Fruit fly (Drosophila melanogaster) whole organism, embryonic: ENCODE data around the gene Pits.

ENCODE experiments used
- Adf1 ChIP-seq: fragments of 200-800 bp; sonication (Bioruptor generic); IDR thresholded peaks from 2 replicates; pipeline ENCODE4 v1.3.6; 2022; ENCODE audit warnings: missing biosample characterization, missing genetic modification characterization
- B-H2 ChIP-seq: fragments of 200-800 bp; sonication (Bioruptor generic); optimal IDR thresholded peaks from 2 replicates; lab custom pipeline; 2018; ENCODE audit warnings: missing biosample characterization, mild to moderate bottlenecking, missing genetic modification characterization
- CG10209 ChIP-seq: fragments of 200-800 bp; sonication (Bioruptor generic); optimal IDR thresholded peaks from 3 replicates; lab custom pipeline; 2017; ENCODE audit warnings: missing biosample characterization, mild to moderate bottlenecking, missing genetic modification characterization, missing genetic modification reagents
- CG12155 ChIP-seq: fragments of 200-800 bp; sonication (Bioruptor generic); optimal IDR thresholded peaks from 3 replicates; lab custom pipeline; 2016; ENCODE audit warnings: missing biosample characterization, missing genetic modification characterization
- CG13123 ChIP-seq: fragments of 200-800 bp; sonication (Bioruptor generic); optimal IDR thresholded peaks from 2 replicates; lab custom pipeline; 2016; ENCODE audit warnings: missing biosample characterization, missing genetic modification characterization
- CG13296 ChIP-seq: fragments of 200-800 bp; sonication (Bioruptor generic); optimal IDR thresholded peaks from 3 replicates; lab custom pipeline; 2018; ENCODE audit warnings: missing biosample characterization, mild to moderate bottlenecking, missing genetic modification characterization
- CG17361 ChIP-seq: fragments of 200-800 bp; sonication (Bioruptor generic); IDR thresholded peaks from 3 replicates; pipeline ENCODE4 v1.3.6; 2022; ENCODE audit warnings: missing biosample characterization, missing genetic modification characterization
- CG18011 ChIP-seq: fragments of 200-800 bp; sonication (Bioruptor generic); optimal IDR thresholded peaks from 2 replicates; lab custom pipeline; 2017; ENCODE audit warnings: missing biosample characterization, missing genetic modification characterization, mild to moderate bottlenecking, moderate library complexity, missing genotype
- CG18599 ChIP-seq: fragments of 200-800 bp; sonication (Bioruptor generic); optimal IDR thresholded peaks from 3 replicates; lab custom pipeline; 2017; ENCODE audit warnings: missing biosample characterization, missing genetic modification characterization, mild to moderate bottlenecking, moderate library complexity, missing genetic modification reagents
- CG2889 ChIP-seq: fragments of 200-800 bp; sonication (Bioruptor generic); IDR thresholded peaks from 3 replicates; pipeline ENCODE4 v1.3.6; 2022; ENCODE audit warnings: missing biosample characterization, missing genetic modification characterization
- CG30020 ChIP-seq: fragments of 200-800 bp; optimal IDR thresholded peaks from 2 replicates; lab custom pipeline; 2019; ENCODE audit warnings: missing biosample characterization, mild to moderate bottlenecking, missing genetic modification characterization, moderate library complexity
- CG31365 ChIP-seq: fragments of 200-800 bp; sonication (Bioruptor generic); optimal IDR thresholded peaks from 2 replicates; lab custom pipeline; 2018; ENCODE audit warnings: missing biosample characterization, mild to moderate bottlenecking, missing genetic modification characterization
- CG34224 ChIP-seq: fragments of 200-800 bp; sonication (Bioruptor generic); IDR thresholded peaks from 3 replicates; pipeline ENCODE4 v1.3.6; 2022; ENCODE audit warnings: missing biosample characterization, missing genetic modification characterization; ENCODE audit not compliant: partially characterized antibody
- CG6689 ChIP-seq: fragments of 200-800 bp; sonication (Bioruptor generic); IDR thresholded peaks from 2 replicates; pipeline ENCODE4 v1.3.6; 2022; ENCODE audit warnings: missing biosample characterization, missing genetic modification characterization
- CG6765 ChIP-seq: fragments of 200-800 bp; sonication (Bioruptor generic); optimal IDR thresholded peaks from 3 replicates; lab custom pipeline; 2017; ENCODE audit warnings: missing biosample characterization, mild to moderate bottlenecking, missing genetic modification characterization
- CG7556 ChIP-seq: fragments of 200-800 bp; sonication (Bioruptor generic); optimal IDR thresholded peaks from 2 replicates; lab custom pipeline; 2017; ENCODE audit warnings: missing biosample characterization, mild to moderate bottlenecking, missing genetic modification characterization
- CG7839 ChIP-seq: fragments of 200-800 bp; sonication (Bioruptor generic); optimal IDR thresholded peaks from 3 replicates; lab custom pipeline; 2018; ENCODE audit warnings: missing biosample characterization, mild to moderate bottlenecking, missing genetic modification characterization, moderate library complexity
- CG8359 ChIP-seq: fragments of 200-800 bp; sonication (Bioruptor generic); optimal IDR thresholded peaks from 2 replicates; lab custom pipeline; 2017; ENCODE audit warnings: missing biosample characterization, mild to moderate bottlenecking, missing genetic modification characterization, borderline replicate concordance
- CG8944 ChIP-seq: fragments of 200-800 bp; sonication (Bioruptor generic); optimal IDR thresholded peaks from 3 replicates; lab custom pipeline; 2016; ENCODE audit warnings: missing biosample characterization, missing genetic modification characterization
- CG9817 ChIP-seq: fragments of 200-800 bp; sonication (Bioruptor generic); optimal IDR thresholded peaks from 2 replicates; lab custom pipeline; 2018; ENCODE audit warnings: missing biosample characterization, mild to moderate bottlenecking, missing genetic modification characterization, moderate library complexity
- CTCF ChIP-seq: fragments of 200-800 bp; sonication (Bioruptor generic); optimal IDR thresholded peaks from 2 replicates; lab custom pipeline; 2017; ENCODE audit warnings: missing biosample characterization, mild to moderate bottlenecking, missing genetic modification characterization, moderate library complexity
- CoRest ChIP-seq: fragments of 200-800 bp; sonication (Bioruptor generic); optimal IDR thresholded peaks from 3 replicates; lab custom pipeline; 2018; ENCODE audit warnings: missing biosample characterization, mild to moderate bottlenecking, missing genetic modification characterization, moderate library complexity
- Dfd ChIP-seq, 2 experiments: fragments of >200 bp; optimal IDR thresholded peaks; 2 replicates each; lab custom pipeline; 2017; ENCODE audit warnings: missing biosample characterization in 2 of 2, missing genetic modification characterization in 2 of 2
- Doc2 ChIP-seq: fragments of 200-800 bp; sonication (Bioruptor generic); IDR thresholded peaks from 2 replicates; pipeline ENCODE4 v1.3.6; 2022; ENCODE audit warnings: missing biosample characterization, missing genetic modification characterization
- ERR ChIP-seq: fragments of 200-800 bp; sonication (Bioruptor generic); optimal IDR thresholded peaks from 2 replicates; lab custom pipeline; 2016; ENCODE audit warnings: missing biosample characterization, missing genetic modification characterization
- Ets65A ChIP-seq: fragments of 200-800 bp; sonication (Bioruptor generic); peaks from one replicate; lab custom pipeline; 2016; ENCODE audit warnings: missing biosample characterization, missing genetic modification characterization
- NfI ChIP-seq: fragments of 200-800 bp; sonication (Bioruptor generic); optimal IDR thresholded peaks from 3 replicates; lab custom pipeline; 2018; ENCODE audit warnings: missing biosample characterization, mild to moderate bottlenecking, missing genetic modification characterization, moderate library complexity
- Ravus ChIP-seq: fragments of 200-800 bp; sonication (Bioruptor generic); IDR thresholded peaks from 2 replicates; pipeline ENCODE4 v1.3.6; 2022; ENCODE audit warnings: missing biosample characterization, missing genetic modification characterization
- Sry-β ChIP-seq: fragments of 200-800 bp; sonication (Bioruptor generic); optimal IDR thresholded peaks from 2 replicates; lab custom pipeline; 2018; ENCODE audit warnings: missing biosample characterization, mild to moderate bottlenecking, missing genetic modification characterization, moderate library complexity
- Trl ChIP-seq, 3 experiments: fragments of >200 bp in 2 of 3; fragments of 200-800 bp in 1 of 3; sonication (Bioruptor generic) in 1 of 3; optimal IDR thresholded peaks; 2 replicates in 1 of 3; 3 replicates in 2 of 3; lab custom pipeline; 2016 to 2017; ENCODE audit warnings: missing biosample characterization in 1 of 3, missing genetic modification characterization in 1 of 3
- Usf ChIP-seq: fragments of 200-800 bp; sonication (Bioruptor generic); optimal IDR thresholded peaks from 2 replicates; lab custom pipeline; 2017; ENCODE audit warnings: missing genotype, missing biosample characterization, missing genetic modification characterization
- abd-A ChIP-seq: fragments of 200-800 bp; sonication (Bioruptor generic); optimal IDR thresholded peaks from 3 replicates; lab custom pipeline; 2019; ENCODE audit warnings: missing biosample characterization, mild to moderate bottlenecking, missing genetic modification characterization, moderate library complexity
- ac ChIP-seq: fragments of 200-800 bp; sonication (Bioruptor generic); optimal IDR thresholded peaks from 3 replicates; lab custom pipeline; 2017; ENCODE audit warnings: missing biosample characterization, mild to moderate bottlenecking, missing genetic modification characterization
- crc ChIP-seq: fragments of 200-800 bp; sonication (Bioruptor generic); optimal IDR thresholded peaks from 2 replicates; lab custom pipeline; 2016; ENCODE audit warnings: missing biosample characterization, missing genetic modification characterization
- cwo ChIP-seq: fragments of 200-800 bp; sonication (Bioruptor generic); optimal IDR thresholded peaks from 3 replicates; lab custom pipeline; 2017; ENCODE audit warnings: missing biosample characterization, missing genetic modification characterization, mild to moderate bottlenecking, moderate library complexity, missing genetic modification reagents
- dimm ChIP-seq: fragments of 200-800 bp; sonication (Bioruptor generic); IDR thresholded peaks from 2 replicates; pipeline ENCODE4 v1.3.6; 2022; ENCODE audit warnings: missing biosample characterization, missing genetic modification characterization
- disco-r ChIP-seq: fragments of 200-800 bp; sonication (Bioruptor generic); optimal IDR thresholded peaks from 2 replicates; lab custom pipeline; 2016; ENCODE audit warnings: missing biosample characterization, missing genetic modification characterization
- dmrt99B ChIP-seq: fragments of 200-800 bp; sonication (Bioruptor generic); optimal IDR thresholded peaks from 2 replicates; lab custom pipeline; 2018; ENCODE audit warnings: missing biosample characterization, mild to moderate bottlenecking, missing genetic modification characterization, moderate library complexity
- exex ChIP-seq: fragments of 200-800 bp; sonication (Bioruptor generic); optimal IDR thresholded peaks from 4 replicates; lab custom pipeline; 2018; ENCODE audit warnings: missing biosample characterization, mild to moderate bottlenecking, missing genetic modification characterization, moderate library complexity
- h ChIP-seq: fragments of >200 bp; optimal IDR thresholded peaks from 2 replicates; lab custom pipeline; 2017
- hkb ChIP-seq, 2 experiments: fragments of 200-800 bp in 1 of 2; fragments of >200 bp in 1 of 2; sonication (Bioruptor generic) in 1 of 2; IDR thresholded peaks in 1 of 2; optimal IDR thresholded peaks in 1 of 2; 2 replicates each; pipeline versions ENCODE4 v1.3.6 to Lab custom; 2017 to 2022; ENCODE audit warnings: missing biosample characterization in 1 of 2, missing genetic modification characterization in 1 of 2
- jigr1 ChIP-seq: fragments of 200-800 bp; sonication (Bioruptor generic); IDR thresholded peaks from 3 replicates; pipeline ENCODE4 v1.3.6; 2022; ENCODE audit warnings: missing biosample characterization, missing genetic modification characterization
- kah ChIP-seq: fragments of 200-800 bp; sonication (Bioruptor generic); optimal IDR thresholded peaks from 2 replicates; lab custom pipeline; 2018; ENCODE audit warnings: missing biosample characterization, mild to moderate bottlenecking, missing genetic modification characterization
- kay ChIP-seq: fragments of 200-800 bp; sonication (Bioruptor generic); optimal IDR thresholded peaks from 2 replicates; lab custom pipeline; 2016; ENCODE audit warnings: missing biosample characterization, missing genetic modification characterization
- mam ChIP-seq: fragments of 200-800 bp; sonication (Bioruptor generic); optimal IDR thresholded peaks from 3 replicates; lab custom pipeline; 2016; ENCODE audit warnings: missing biosample characterization, missing genetic modification characterization
- onecut ChIP-seq: fragments of 200-800 bp; sonication (Bioruptor generic); IDR thresholded peaks from 2 replicates; pipeline ENCODE4 v1.3.6; 2022; ENCODE audit warnings: missing biosample characterization, missing genetic modification characterization
- pita ChIP-seq: fragments of 200-800 bp; sonication (Bioruptor generic); optimal IDR thresholded peaks from 2 replicates; lab custom pipeline; 2017; ENCODE audit warnings: missing biosample characterization, mild to moderate bottlenecking, missing genetic modification characterization
- sd ChIP-seq: fragments of 200-800 bp; sonication (Bioruptor generic); optimal IDR thresholded peaks from 3 replicates; lab custom pipeline; 2018; ENCODE audit warnings: missing biosample characterization, mild to moderate bottlenecking, missing genetic modification characterization, moderate library complexity
- shn ChIP-seq: fragments of 200-800 bp; sonication (Bioruptor generic); optimal IDR thresholded peaks from 3 replicates; lab custom pipeline; 2016; ENCODE audit warnings: missing biosample characterization, missing genetic modification characterization
- trh ChIP-seq: fragments of 200-800 bp; sonication (Bioruptor generic); optimal IDR thresholded peaks from 2 replicates; lab custom pipeline; 2016; ENCODE audit warnings: missing biosample characterization, missing genetic modification characterization

Pits gene

DNA sequence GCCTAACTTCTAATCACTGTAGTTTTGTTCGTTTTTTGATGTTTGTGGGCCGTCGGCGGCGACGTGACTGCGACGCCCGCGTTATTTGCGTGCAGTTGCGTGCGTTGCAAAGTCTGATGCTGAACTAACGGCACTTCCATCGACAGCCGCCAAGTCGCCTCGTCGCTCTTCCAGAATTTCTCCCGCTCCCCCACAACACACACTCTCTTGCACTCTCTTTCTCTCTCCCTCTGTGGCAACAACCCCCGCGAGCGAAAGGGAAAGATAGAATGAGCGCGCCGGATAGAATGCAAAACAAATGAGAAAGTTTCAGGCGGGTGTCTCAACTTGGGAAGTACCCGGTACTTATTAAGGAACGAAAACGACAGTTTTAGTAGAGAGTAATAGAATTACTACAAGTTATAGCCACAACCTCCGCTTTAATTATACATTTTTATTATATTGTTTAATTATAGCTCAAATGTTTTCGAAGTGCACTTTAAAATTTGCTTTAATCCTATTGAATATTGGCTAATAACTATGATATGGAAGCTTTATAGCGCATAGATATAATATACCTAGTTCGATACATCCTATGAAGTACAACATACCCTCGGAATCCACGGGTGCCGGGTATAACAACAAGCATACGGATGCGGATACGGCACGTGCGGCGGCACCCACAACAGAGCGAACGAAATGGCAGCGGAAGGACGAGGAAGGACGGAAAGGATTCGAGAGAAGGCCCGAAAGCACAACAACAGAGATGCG, 36.0 kb downstream of the Pits start (continued):
- TF ChIP-seq onecut (GFP tag; lab: Robert Waterston, UW) = no peak
- TF ChIP-seq Doc2 (GFP tag; lab: Robert Waterston, UW) = no peak
- no peak for TF ChIP-seq CG12155 (GFP tag; lab: Kevin White, UChicago)
- TF ChIP-seq CG18599 (GFP tag; lab: Kevin White, UChicago) = peak; percentile 49
- no peak for TF ChIP-seq CG34224 (GFP tag; lab: Robert Waterston, UW)
- no peak for TF ChIP-seq ac (GFP tag; lab: Kevin White, UChicago)
- TF ChIP-seq CG13123 (GFP tag; lab: Kevin White, UChicago) = no peak
- TF ChIP-seq Dfd (GFP tag; optimal IDR thresholded peaks at IDR 0.05; lab: Kevin White, UChicago) = no peak
- TF ChIP-seq disco-r (GFP tag; lab: Kevin White, UChicago) = no peak
- no peak for TF ChIP-seq CG6689 (GFP tag; lab: Robert Waterston, UW)
- no peak for TF ChIP-seq kah (GFP tag; lab: Kevin White, UChicago)
- TF ChIP-seq ERR = no peak
- TF ChIP-seq abd-A = no peak
- no peak for TF ChIP-seq CG18011 (GFP tag; lab: Kevin White, UChicago)
- TF ChIP-seq crc (GFP tag; lab: Kevin White, UChicago) = no peak
- TF ChIP-seq Ravus (GFP tag; lab: Robert Waterston, UW) = no peak
- no peak for TF ChIP-seq h (lab: Kevin White, UChicago)
- no peak for TF ChIP-seq NfI
- TF ChIP-seq CG6765 (GFP tag; lab: Kevin White, UChicago) = no peak
- no peak for TF ChIP-seq hkb (optimal IDR thresholded peaks at IDR 0.05; lab: Kevin White, UChicago)
- TF ChIP-seq hkb (GFP tag; IDR thresholded peaks at IDR 0.05; lab: Robert Waterston, UW) = 0 out of 2 replicates have a peak, but pooled peaks have one; percentile 27
- TF ChIP-seq dmrt99B (tag; lab: Kevin White, UChicago) = peak; percentile 45
- TF ChIP-seq CTCF (GFP tag; lab: Kevin White, UChicago) = no peak
- TF ChIP-seq jigr1 (GFP tag; lab: Robert Waterston, UW) = no peak
- TF ChIP-seq CG10209 (GFP tag; lab: Kevin White, UChicago) = peak; percentile 35
- TF ChIP-seq CG8944 (GFP tag; lab: Kevin White, UChicago) = no peak
- TF ChIP-seq CG2889 (GFP tag; lab: Robert Waterston, UW) = no peak
- TF ChIP-seq dimm (GFP tag; lab: Robert Waterston, UW) = no peak
- TF ChIP-seq CG31365 (tag; lab: Kevin White, UChicago) = no peak
- TF ChIP-seq exex (tag; lab: Kevin White, UChicago) = no peak
- TF ChIP-seq Sry-β (GFP tag; lab: Kevin White, UChicago) = no peak
- TF ChIP-seq CG7556 (GFP tag; lab: Kevin White, UChicago) = peak; percentile 68
- TF ChIP-seq cwo = peak; percentile 54
- no peak for TF ChIP-seq kay (GFP tag; lab: Kevin White, UChicago)
- no peak for TF ChIP-seq CG9817 (tag; lab: Kevin White, UChicago)

DNA sequence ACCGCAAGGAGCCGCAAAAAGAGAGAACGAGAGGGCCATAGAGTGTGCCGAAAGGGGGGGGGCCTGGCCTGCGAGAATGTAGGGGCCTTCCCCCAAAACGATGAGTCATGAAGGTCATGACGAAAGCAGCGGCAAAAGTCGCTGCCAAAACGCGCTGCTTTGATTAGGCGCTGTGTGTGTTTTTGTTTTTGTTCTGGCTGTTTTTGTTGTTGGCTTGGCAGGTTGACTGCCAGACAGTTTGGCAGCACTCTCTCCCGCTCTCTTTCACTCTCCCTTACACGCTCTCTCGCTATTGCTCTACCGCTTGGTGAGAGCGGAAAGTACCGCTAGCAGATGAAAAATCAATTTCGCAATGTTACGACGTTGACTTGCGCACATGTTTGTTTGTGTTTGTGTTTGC, 36.9 kb downstream of the Pits start:
- TF ChIP-seq Ets65A (peak; percentile 85), pita (no peak), Trl (optimal IDR thresholded peaks at IDR 0.05; lab: Kevin White, UChicago) (peak; percentile 62 to 77), Trl (GFP tag; optimal IDR thresholded peaks at IDR 0.05; lab: Kevin White, UChicago) (no peak), kay (GFP tag; lab: Kevin White, UChicago) (peak; percentile 23), CG17361 (GFP tag; lab: Robert Waterston, UW) (no peak), CG7839 (tag; lab: Kevin White, UChicago) (no peak), shn (GFP tag; lab: Kevin White, UChicago) (peak; percentile 49), CG13296 (GFP tag; lab: Kevin White, UChicago) (no peak), CoRest (tag; lab: Kevin White, UChicago) (no peak), sd (tag; lab: Kevin White, UChicago) (peak; percentile 35), onecut (GFP tag; lab: Robert Waterston, UW) (peak; percentile 77), CG30020 (no peak), CG8359 (GFP tag; lab: Kevin White, UChicago) (peak; percentile 33), Adf1 (GFP tag; lab: Robert Waterston, UW) (peak; percentile 50), mam (GFP tag; lab: Kevin White, UChicago) (no peak), trh (GFP tag; lab: Kevin White, UChicago) (no peak), B-H2 (GFP tag; lab: Kevin White, UChicago) (no peak), Usf (GFP tag; lab: Kevin White, UChicago) (no peak)
